Worm (Caenorhabditis elegans) whole organism, L2 larva: ENCODE data around the gene oma-2.

Source experiments
- C34F6.9 ChIP-seq: fragments of 150-350 bp; optimal IDR thresholded peaks from 2 replicates; lab custom pipeline; 2014; ENCODE audit warnings: missing biosample characterization, missing genetic modification characterization
- F13H6.1 ChIP-seq: sonication (generic microtip); optimal IDR thresholded peaks from 2 replicates; lab custom pipeline; 2016; ENCODE audit warnings: missing genetic modification characterization, missing compliant biosample characterization
- Y55F3AM.14 ChIP-seq: fragments of 200-800 bp; sonication (Bioruptor generic); optimal IDR thresholded peaks from 2 replicates; lab custom pipeline; 2018; ENCODE audit warnings: mild to moderate bottlenecking, missing genetic modification characterization, missing compliant biosample characterization
- aly-2 ChIP-seq: fragments of 150-350 bp; optimal IDR thresholded peaks from 2 replicates; lab custom pipeline; 2014; ENCODE audit warnings: missing biosample characterization, missing genetic modification characterization
- blmp-1 ChIP-seq: sonication (generic microtip); optimal IDR thresholded peaks from 2 replicates; lab custom pipeline; 2017; ENCODE audit warnings: missing genetic modification characterization, mild to moderate bottlenecking, missing compliant biosample characterization, antibody characterized with exemption, moderate library complexity; ENCODE audit not compliant: insufficient read depth
- ceh-82 ChIP-seq: fragments of 150-350 bp; optimal IDR thresholded peaks from 2 replicates; lab custom pipeline; 2014; ENCODE audit warnings: missing biosample characterization, missing genetic modification characterization
- crh-2 ChIP-seq: sonication (generic microtip); optimal IDR thresholded peaks from 2 replicates; lab custom pipeline; 2017; ENCODE audit warnings: missing biosample characterization, missing genetic modification characterization
- dmd-4 ChIP-seq: sonication (generic microtip); optimal IDR thresholded peaks from 2 replicates; lab custom pipeline; 2017; ENCODE audit warnings: missing biosample characterization, missing genetic modification characterization
- egl-27 ChIP-seq: sonication (generic microtip); optimal IDR thresholded peaks from 3 replicates; lab custom pipeline; 2017; ENCODE audit warnings: missing biosample characterization, missing genetic modification reagents, missing genetic modification characterization
- fos-1 ChIP-seq: fragments of 150-350 bp; optimal IDR thresholded peaks from 2 replicates; lab custom pipeline; 2014; ENCODE audit warnings: missing biosample characterization, missing genetic modification characterization
- lin-11 ChIP-seq: fragments of 150-350 bp; sonication (generic microtip); optimal IDR thresholded peaks from 2 replicates; lab custom pipeline; 2014; ENCODE audit warnings: missing biosample characterization, missing genetic modification characterization, inconsistent platforms, mixed read lengths
- lin-13 ChIP-seq: fragments of 150-350 bp; optimal IDR thresholded peaks from 2 replicates; lab custom pipeline; 2014; ENCODE audit warnings: missing biosample characterization, missing genetic modification reagents, missing genetic modification characterization
- lsy-2 ChIP-seq, 2 experiments: fragments of 150-350 bp in 1 of 2; sonication (generic microtip) in 1 of 2; optimal IDR thresholded peaks; 2 replicates each; lab custom pipeline; 2014 to 2017; ENCODE audit warnings: missing biosample characterization in 2 of 2, missing genetic modification characterization in 2 of 2
- mab-5 ChIP-seq: fragments of 150-350 bp; optimal IDR thresholded peaks from 2 replicates; lab custom pipeline; 2014; ENCODE audit warnings: missing biosample characterization, missing genetic modification characterization
- mbf-1 ChIP-seq: sonication (generic microtip); optimal IDR thresholded peaks from 2 replicates; lab custom pipeline; 2017; ENCODE audit warnings: missing biosample characterization, missing genetic modification characterization
- mdl-1 ChIP-seq, 2 experiments: fragments of 150-350 bp in 1 of 2; sonication (generic microtip) in 1 of 2; optimal IDR thresholded peaks; 2 replicates each; lab custom pipeline; 2017; ENCODE audit warnings: missing biosample characterization in 2 of 2, missing genetic modification characterization in 2 of 2
- nhr-11 ChIP-seq: fragments of 150-350 bp; optimal IDR thresholded peaks from 2 replicates; lab custom pipeline; 2014; ENCODE audit warnings: missing biosample characterization, missing genetic modification characterization
- nhr-12 ChIP-seq: fragments of 150-350 bp; optimal IDR thresholded peaks from 2 replicates; lab custom pipeline; 2014; ENCODE audit warnings: missing biosample characterization, missing genetic modification characterization
- nhr-129 ChIP-seq: fragments of 150-350 bp; optimal IDR thresholded peaks from 2 replicates; lab custom pipeline; 2014; ENCODE audit warnings: missing biosample characterization, missing genetic modification characterization
- nhr-25 ChIP-seq: fragments of 150-350 bp; sonication (generic microtip); optimal IDR thresholded peaks from 3 replicates; lab custom pipeline; 2014; ENCODE audit warnings: missing biosample characterization, missing genetic modification characterization
- nhr-6 ChIP-seq: fragments of 150-350 bp; optimal IDR thresholded peaks from 2 replicates; lab custom pipeline; 2014; ENCODE audit warnings: missing biosample characterization, missing genetic modification characterization
- peb-1 ChIP-seq: fragments of 150-350 bp; optimal IDR thresholded peaks from 2 replicates; lab custom pipeline; 2014; ENCODE audit warnings: missing biosample characterization, missing genetic modification characterization
- sem-4 ChIP-seq: fragments of 150-350 bp; optimal IDR thresholded peaks from 2 replicates; lab custom pipeline; 2014; ENCODE audit warnings: missing biosample characterization, missing genetic modification reagents, missing genetic modification characterization
- skn-1 ChIP-seq: sonication (generic microtip); optimal IDR thresholded peaks from 2 replicates; lab custom pipeline; 2017; ENCODE audit warnings: missing biosample characterization, missing genetic modification characterization
- sma-3 ChIP-seq: sonication (generic microtip); optimal IDR thresholded peaks from 2 replicates; lab custom pipeline; 2016; ENCODE audit warnings: missing genetic modification reagents, missing genetic modification characterization, missing compliant biosample characterization
- sma-9 ChIP-seq, 2 experiments: fragments of 150-350 bp in 1 of 2; sonication (generic microtip) in 1 of 2; optimal IDR thresholded peaks; 2 replicates each; lab custom pipeline; 2014 to 2016; ENCODE audit warnings: missing genetic modification characterization in 2 of 2, mild to moderate bottlenecking in 1 of 2, missing biosample characterization in 1 of 2, missing compliant biosample characterization in 1 of 2, missing genetic modification reagents in 1 of 2, moderate library complexity in 1 of 2
- snpc-4 ChIP-seq: fragments of 150-350 bp; optimal IDR thresholded peaks from 2 replicates; lab custom pipeline; 2014; ENCODE audit warnings: missing biosample characterization, missing genetic modification characterization
- unc-39 ChIP-seq: fragments of 150-350 bp; optimal IDR thresholded peaks from 2 replicates; lab custom pipeline; 2014; ENCODE audit warnings: missing biosample characterization, missing genetic modification characterization
- unc-55 ChIP-seq: fragments of 150-350 bp; sonication (generic microtip); optimal IDR thresholded peaks from 3 replicates; lab custom pipeline; 2014; ENCODE audit warnings: missing biosample characterization, missing genetic modification reagents, missing genetic modification characterization
- zag-1 ChIP-seq: fragments of 150-350 bp; optimal IDR thresholded peaks from 2 replicates; lab custom pipeline; 2014; ENCODE audit warnings: missing biosample characterization, missing genetic modification characterization
- ztf-11 ChIP-seq: sonication (generic microtip); optimal IDR thresholded peaks from 2 replicates; lab custom pipeline; 2017; ENCODE audit warnings: missing biosample characterization, missing genetic modification characterization
- ztf-4 ChIP-seq: fragments of 150-350 bp; optimal IDR thresholded peaks from 2 replicates; lab custom pipeline; 2014; ENCODE audit warnings: missing biosample characterization, missing genetic modification characterization

The oma-2 gene

ce11 chrV:8000929-8001513, 28.2 kb upstream of the oma-2 start, which contains the start of gene Y97E10AR.1:
Gene Y97E10AR.1, plus strand, starts transcription at chrV:8001463.
- TF ChIP-seq dmd-4 (tag; lab: Kevin White, UChicago) (no peak), mbf-1 (no peak), lsy-2 (tag; optimal IDR thresholded peaks at IDR 0.05; lab: Kevin White, UChicago) (peak; percentile 33 to 84), sma-9 (GFP tag; optimal IDR thresholded peaks at IDR 0.05; lab: Kevin White, UChicago) (peak; percentile 93), sma-9 (tag; optimal IDR thresholded peaks at IDR 0.05; lab: Kevin White, UChicago) (no peak), zag-1 (tag; lab: Kevin White, UChicago) (peak; percentile 79), unc-55 (peak; percentile 96), mdl-1 (tag; optimal IDR thresholded peaks at IDR 0.05; lab: Kevin White, UChicago) (peak in 1 of 2 experiments; percentile 86), nhr-11 (tag; lab: Kevin White, UChicago) (no peak), sma-3 (GFP tag; lab: Kevin White, UChicago) (peak; percentile 29), Y55F3AM.14 (GFP tag; lab: Kevin White, UChicago) (peak; percentile 94), blmp-1 (peak; percentile 92), sem-4 (peak; percentile 31), C34F6.9 (tag; lab: Kevin White, UChicago) (peak; percentile 98), egl-27 (tag; lab: Kevin White, UChicago) (peak; percentile 73), nhr-6 (tag; lab: Kevin White, UChicago) (peak; percentile 65), lin-13 (GFP tag; lab: Kevin White, UChicago) (peak; percentile 46), lin-11 (peak; percentile 4), nhr-129 (tag; lab: Kevin White, UChicago) (peak; percentile 89), crh-2 (peak; percentile 83), mab-5 (peak; percentile 73), skn-1 (tag; lab: Kevin White, UChicago) (peak; percentile 15), ceh-82 (tag; lab: Kevin White, UChicago) (no peak), nhr-25 (tag; lab: Kevin White, UChicago) (no peak), fos-1 (tag; lab: Kevin White, UChicago) (peak; percentile 94), peb-1 (no peak), F13H6.1 (tag; lab: Kevin White, UChicago) (peak; percentile 93), ztf-4 (tag; lab: Kevin White, UChicago) (peak; percentile 60), snpc-4 (tag; lab: Kevin White, UChicago) (peak; percentile 71)

ce11 chrV:8005000-8005399, 24.2 kb upstream of the oma-2 start, which contains the start of gene Y97E10AR.8:
Gene Y97E10AR.8, plus strand, starts transcription at chrV:8005300.
- TF ChIP-seq nhr-6 (tag; lab: Kevin White, UChicago) = no peak

ce11 chrV:8007460-8008292, 21.6 kb upstream of the oma-2 start, which contains the start of gene Y97E10AR.3:
Gene Y97E10AR.3, minus strand, starts transcription at chrV:8007510.
- TF ChIP-seq aly-2 (no peak), nhr-12 (no peak), C34F6.9 (tag; lab: Kevin White, UChicago) (peak; percentile 53)

ce11 chrV:8010103-8010502, 19.1 kb upstream of the oma-2 start, which contains the start of gene Y97E10AR.4:
Gene Y97E10AR.4, minus strand, starts transcription at chrV:8010233.
- TF ChIP-seq sem-4 = no peak
- TF ChIP-seq ztf-11 (tag; lab: Kevin White, UChicago) = no peak
- no peak for TF ChIP-seq unc-39 (tag; lab: Kevin White, UChicago)
- TF ChIP-seq skn-1 (tag; lab: Kevin White, UChicago) = no peak

- TF ChIP-seq blmp-1 (no peak), lsy-2 (tag; optimal IDR thresholded peaks at IDR 0.05; lab: Kevin White, UChicago) (no peak), fos-1 (tag; lab: Kevin White, UChicago) (no peak), crh-2 (no peak)
Measured at ce11 chrV:8010846-8011245, 18.4 kb upstream of the oma-2 start, which contains the start of gene lmtr-2. Gene lmtr-2, minus strand, starts transcription at chrV:8011106.
